Fruit fly (Drosophila melanogaster) whole organism, embryonic: ENCODE measurements around the gene Iru.

Source experiments
- Asciz ChIP-seq: fragments of 200-800 bp; sonication (Bioruptor generic); optimal IDR thresholded peaks from 2 replicates; lab custom pipeline; 2017; ENCODE audit warnings: missing biosample characterization, mild to moderate bottlenecking, missing genetic modification characterization, missing genetic modification reagents
- CG10321 ChIP-seq: fragments of 200-800 bp; sonication (Bioruptor generic); IDR thresholded peaks from 2 replicates; pipeline ENCODE4 v1.3.6; 2022; ENCODE audit warnings: missing biosample characterization, missing genetic modification characterization
- CG10431 ChIP-seq: fragments of 200-800 bp; sonication (Bioruptor generic); optimal IDR thresholded peaks from 3 replicates; lab custom pipeline; 2018; ENCODE audit warnings: missing biosample characterization, mild to moderate bottlenecking, missing genetic modification characterization
- CG14441 ChIP-seq: fragments of 200-800 bp; sonication (Bioruptor generic); IDR thresholded peaks from 2 replicates; pipeline ENCODE4 v1.3.6; 2022; ENCODE audit warnings: missing biosample characterization, missing genetic modification characterization
- CG1529 ChIP-seq: fragments of 200-800 bp; sonication (Bioruptor generic); optimal IDR thresholded peaks from 3 replicates; lab custom pipeline; 2018; ENCODE audit warnings: missing biosample characterization, missing genetic modification characterization
- CG17359 ChIP-seq: fragments of 200-800 bp; sonication (Bioruptor generic); optimal IDR thresholded peaks from 3 replicates; lab custom pipeline; 2018; ENCODE audit warnings: missing biosample characterization, mild to moderate bottlenecking, missing genetic modification characterization, moderate library complexity
- CG17361 ChIP-seq: fragments of 200-800 bp; sonication (Bioruptor generic); IDR thresholded peaks from 3 replicates; pipeline ENCODE4 v1.3.6; 2022; ENCODE audit warnings: missing biosample characterization, missing genetic modification characterization
- CG17802 ChIP-seq: fragments of 200-800 bp; sonication (Bioruptor generic); optimal IDR thresholded peaks from 2 replicates; lab custom pipeline; 2018; ENCODE audit warnings: missing biosample characterization, mild to moderate bottlenecking, missing genetic modification characterization, moderate library complexity
- CG3065 ChIP-seq: fragments of 200-800 bp; sonication (Bioruptor generic); optimal IDR thresholded peaks from 2 replicates; lab custom pipeline; 2016; ENCODE audit warnings: missing biosample characterization, missing genetic modification characterization
- CG31365 ChIP-seq: fragments of 200-800 bp; sonication (Bioruptor generic); optimal IDR thresholded peaks from 2 replicates; lab custom pipeline; 2018; ENCODE audit warnings: missing biosample characterization, mild to moderate bottlenecking, missing genetic modification characterization
- CG31441 ChIP-seq: fragments of 200-800 bp; sonication (Bioruptor generic); IDR thresholded peaks from 2 replicates; pipeline ENCODE4 v1.3.6; 2022; ENCODE audit warnings: missing biosample characterization, missing genetic modification characterization
- CG4424 ChIP-seq: fragments of 200-800 bp; sonication (Bioruptor generic); optimal IDR thresholded peaks from 3 replicates; lab custom pipeline; 2016; ENCODE audit warnings: missing biosample characterization, missing genetic modification characterization
- CG6272 ChIP-seq: fragments of 200-800 bp; sonication (Bioruptor generic); IDR thresholded peaks from 2 replicates; pipeline ENCODE4 v1.3.6; 2022; ENCODE audit warnings: missing biosample characterization, missing genetic modification characterization
- CG6689 ChIP-seq: fragments of 200-800 bp; sonication (Bioruptor generic); IDR thresholded peaks from 2 replicates; pipeline ENCODE4 v1.3.6; 2022; ENCODE audit warnings: missing biosample characterization, missing genetic modification characterization
- CG6791 ChIP-seq: fragments of 200-800 bp; sonication (Bioruptor generic); IDR thresholded peaks from 3 replicates; pipeline ENCODE4 v1.3.6; 2022; ENCODE audit warnings: missing biosample characterization, missing genetic modification characterization; ENCODE audit not compliant: partially characterized antibody
- CG7839 ChIP-seq: fragments of 200-800 bp; sonication (Bioruptor generic); optimal IDR thresholded peaks from 3 replicates; lab custom pipeline; 2018; ENCODE audit warnings: missing biosample characterization, mild to moderate bottlenecking, missing genetic modification characterization, moderate library complexity
- CG8388 ChIP-seq: fragments of 200-800 bp; sonication (Bioruptor generic); optimal IDR thresholded peaks from 2 replicates; lab custom pipeline; 2019; ENCODE audit warnings: missing biosample characterization, mild to moderate bottlenecking, missing genetic modification characterization, moderate library complexity
- CG8765 ChIP-seq: fragments of 200-800 bp; sonication (Bioruptor generic); IDR thresholded peaks from 2 replicates; pipeline ENCODE4 v1.3.6; 2022; ENCODE audit warnings: missing biosample characterization, missing genetic modification characterization
- CG8924 ChIP-seq: fragments of 200-800 bp; optimal IDR thresholded peaks from 3 replicates; lab custom pipeline; 2019; ENCODE audit warnings: missing biosample characterization, mild to moderate bottlenecking, missing genetic modification characterization, moderate library complexity
- Dref ChIP-seq: fragments of 200-800 bp; sonication (Bioruptor generic); IDR thresholded peaks from 2 replicates; pipeline ENCODE4 v1.3.6; 2022; ENCODE audit warnings: missing biosample characterization, missing genetic modification characterization
- E2f1 ChIP-seq: fragments of 200-800 bp; sonication (Bioruptor generic); IDR thresholded peaks from 2 replicates; pipeline ENCODE4 v1.3.6; 2022; ENCODE audit warnings: missing biosample characterization, missing genetic modification characterization
- Fer2 ChIP-seq: fragments of 200-800 bp; sonication (Bioruptor generic); optimal IDR thresholded peaks from 2 replicates; lab custom pipeline; 2018; ENCODE audit warnings: missing biosample characterization, mild to moderate bottlenecking, missing genetic modification characterization, moderate library complexity
- H2.0 ChIP-seq: fragments of 200-800 bp; sonication (Bioruptor generic); IDR thresholded peaks from 2 replicates; pipeline ENCODE4 v1.3.6; 2022; ENCODE audit warnings: missing biosample characterization, missing genetic modification characterization
- HLH3B ChIP-seq: fragments of 200-800 bp; sonication (Bioruptor generic); IDR thresholded peaks from 2 replicates; pipeline ENCODE4 v1.3.6; 2022; ENCODE audit warnings: missing biosample characterization, missing genetic modification characterization
- Jarid2 ChIP-seq: fragments of 200-800 bp; sonication (Bioruptor generic); optimal IDR thresholded peaks from 3 replicates; lab custom pipeline; 2017; ENCODE audit warnings: mild to moderate bottlenecking, missing biosample characterization, missing genetic modification reagents, missing genetic modification characterization
- Optix ChIP-seq: fragments of 200-800 bp; sonication (Bioruptor generic); IDR thresholded peaks from 3 replicates; pipeline ENCODE4 v1.3.6; 2022; ENCODE audit warnings: missing biosample characterization, missing genetic modification characterization
- PHDP ChIP-seq: fragments of 200-800 bp; sonication (Bioruptor generic); optimal IDR thresholded peaks from 3 replicates; lab custom pipeline; 2018; ENCODE audit warnings: missing biosample characterization, mild to moderate bottlenecking, missing genetic modification characterization, moderate library complexity
- chif ChIP-seq, 2 experiments: fragments of 200-800 bp; sonication (Bioruptor generic); optimal IDR thresholded peaks; 3 replicates each; lab custom pipeline; 2016; ENCODE audit warnings: missing biosample characterization in 2 of 2, missing genetic modification characterization in 2 of 2
- ci ChIP-seq: fragments of 200-800 bp; sonication (Bioruptor generic); IDR thresholded peaks from 3 replicates; pipeline ENCODE4 v1.3.6; 2022; ENCODE audit warnings: missing biosample characterization, missing genetic modification characterization
- dmrt99B ChIP-seq: fragments of 200-800 bp; sonication (Bioruptor generic); optimal IDR thresholded peaks from 2 replicates; lab custom pipeline; 2018; ENCODE audit warnings: missing biosample characterization, mild to moderate bottlenecking, missing genetic modification characterization, moderate library complexity
- fd96Cb ChIP-seq: fragments of 200-800 bp; sonication (Bioruptor generic); optimal IDR thresholded peaks from 2 replicates; lab custom pipeline; 2018; ENCODE audit warnings: missing biosample characterization, mild to moderate bottlenecking, missing genetic modification characterization, moderate library complexity
- fu2 ChIP-seq: fragments of 200-800 bp; sonication (Bioruptor generic); optimal IDR thresholded peaks from 2 replicates; lab custom pipeline; 2016; ENCODE audit warnings: missing biosample characterization, missing genetic modification characterization
- her ChIP-seq: fragments of 200-800 bp; sonication (Bioruptor generic); optimal IDR thresholded peaks from 2 replicates; lab custom pipeline; 2016; ENCODE audit warnings: missing biosample characterization, missing genetic modification characterization
- hkb ChIP-seq, 2 experiments: fragments of 200-800 bp in 1 of 2; fragments of >200 bp in 1 of 2; sonication (Bioruptor generic) in 1 of 2; IDR thresholded peaks in 1 of 2; optimal IDR thresholded peaks in 1 of 2; 2 replicates each; pipeline versions ENCODE4 v1.3.6 to Lab custom; 2017 to 2022; ENCODE audit warnings: missing biosample characterization in 1 of 2, missing genetic modification characterization in 1 of 2
- knrl ChIP-seq: fragments of 200-800 bp; sonication (Bioruptor generic); IDR thresholded peaks from 3 replicates; pipeline ENCODE4 v1.3.6; 2022; ENCODE audit warnings: missing biosample characterization, missing genetic modification characterization; ENCODE audit not compliant: partially characterized antibody
- luna ChIP-seq: fragments of 200-800 bp; sonication (Bioruptor generic); optimal IDR thresholded peaks from 2 replicates; lab custom pipeline; 2016; ENCODE audit warnings: missing biosample characterization, missing genetic modification characterization
- oc ChIP-seq: fragments of 200-800 bp; sonication (Bioruptor generic); optimal IDR thresholded peaks from 2 replicates; lab custom pipeline; 2018; ENCODE audit warnings: missing biosample characterization, mild to moderate bottlenecking, missing genetic modification characterization, moderate library complexity
- org-1 ChIP-seq: fragments of 200-800 bp; sonication (Bioruptor generic); optimal IDR thresholded peaks from 2 replicates; lab custom pipeline; 2017; ENCODE audit warnings: missing biosample characterization, missing genetic modification characterization
- pan ChIP-seq, 4 experiments: fragments of >200 bp in 3 of 4; fragments of 200-800 bp in 1 of 4; sonication (Bioruptor generic) in 1 of 4; optimal IDR thresholded peaks in 3 of 4; IDR thresholded peaks in 1 of 4; 2 replicates each; pipeline versions ENCODE4 v1.3.6 to Lab custom; 2017 to 2022; ENCODE audit warnings: missing biosample characterization in 2 of 4, missing genetic modification characterization in 2 of 4, mixed read lengths in 1 of 4
- pb ChIP-seq: fragments of 200-800 bp; sonication (Bioruptor generic); optimal IDR thresholded peaks from 3 replicates; lab custom pipeline; 2016; ENCODE audit warnings: missing biosample characterization, missing genetic modification characterization
- pzg ChIP-seq: fragments of 200-800 bp; sonication (Bioruptor generic); optimal IDR thresholded peaks from 3 replicates; lab custom pipeline; 2018; ENCODE audit warnings: missing biosample characterization, mild to moderate bottlenecking, missing genetic modification characterization, moderate library complexity
- row ChIP-seq: fragments of 200-800 bp; sonication (Bioruptor generic); IDR thresholded peaks from 3 replicates; pipeline ENCODE4 v1.3.6; 2022; ENCODE audit warnings: missing biosample characterization, missing genetic modification characterization
- trem ChIP-seq: fragments of 200-800 bp; optimal IDR thresholded peaks from 3 replicates; lab custom pipeline; 2019; ENCODE audit warnings: missing biosample characterization, mild to moderate bottlenecking, missing genetic modification characterization, moderate library complexity
- unpg ChIP-seq: fragments of 200-800 bp; sonication (Bioruptor generic); optimal IDR thresholded peaks from 3 replicates; lab custom pipeline; 2018; ENCODE audit warnings: missing biosample characterization, mild to moderate bottlenecking, missing genetic modification characterization, moderate library complexity

Iru gene

DNA sequence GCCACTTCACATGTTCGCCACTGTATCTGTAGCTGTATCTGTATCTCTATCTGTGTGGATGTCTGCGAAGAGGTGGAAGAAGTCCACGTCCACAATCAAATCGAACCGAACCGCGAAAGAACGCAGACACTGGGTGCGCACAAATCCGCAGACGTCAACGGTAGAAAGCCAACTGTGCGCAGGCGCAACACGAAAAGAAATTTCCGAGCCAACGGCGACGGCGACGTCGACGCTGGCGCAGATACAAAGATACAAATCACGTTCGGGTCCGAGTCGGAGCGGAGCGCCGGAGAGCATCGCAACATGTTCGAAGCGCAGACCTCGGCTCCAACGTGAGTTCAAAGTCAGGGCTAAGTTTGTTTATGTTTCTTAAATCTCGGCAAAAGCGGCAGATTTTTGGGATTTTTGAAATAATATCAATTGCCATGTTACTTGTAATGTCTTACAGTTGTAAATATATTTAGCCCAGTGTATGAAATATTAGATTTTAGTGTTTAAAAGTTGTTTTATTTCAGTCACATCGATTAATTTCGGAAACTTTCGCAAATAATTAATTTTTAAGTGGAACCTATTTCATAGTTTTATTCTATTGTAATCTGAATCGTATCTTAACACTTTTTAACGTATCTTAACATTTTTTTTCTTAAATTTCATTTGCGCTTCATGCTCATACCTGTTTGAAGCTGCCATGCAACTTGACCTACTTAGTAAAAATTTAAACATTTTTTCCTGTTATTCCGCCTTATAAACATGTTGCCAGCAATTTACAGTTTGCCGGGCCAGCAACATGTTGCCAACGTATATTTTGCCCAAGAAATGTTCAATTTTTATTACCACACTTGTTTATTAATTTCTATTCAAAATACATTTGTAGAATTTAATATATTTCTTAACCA lies 43.1 kb upstream of the Iru start, which contains the start of gene ich (continued):
- no peak for TF ChIP-seq pb (GFP tag; lab: Kevin White, UChicago)
- TF ChIP-seq her (GFP tag; lab: Kevin White, UChicago), result no peak
- TF ChIP-seq Optix (GFP tag; lab: Robert Waterston, UW), result no peak
- no peak for TF ChIP-seq chif (GFP tag; optimal IDR thresholded peaks at IDR 0.05; lab: Kevin White, UChicago)
- no peak for TF ChIP-seq luna (GFP tag; lab: Kevin White, UChicago)
- 0 out of 3 replicates have a peak, but pooled peaks have one; percentile 26 for TF ChIP-seq CG6791 (GFP tag; lab: Robert Waterston, UW)
- no peak for TF ChIP-seq CG10321 (GFP tag; lab: Robert Waterston, UW)
- TF ChIP-seq Jarid2 (GFP tag; lab: Kevin White, UChicago), result peak; percentile 87
- TF ChIP-seq ci (GFP tag; lab: Robert Waterston, UW), result peak; percentile 27; the same call in 1 of the 3 replicates
- no peak for TF ChIP-seq CG17802 (tag; lab: Kevin White, UChicago)
- no peak for TF ChIP-seq CG31365 (tag; lab: Kevin White, UChicago)
- TF ChIP-seq CG17361 (GFP tag; lab: Robert Waterston, UW), result no peak
- no peak for TF ChIP-seq Dref

DNA sequence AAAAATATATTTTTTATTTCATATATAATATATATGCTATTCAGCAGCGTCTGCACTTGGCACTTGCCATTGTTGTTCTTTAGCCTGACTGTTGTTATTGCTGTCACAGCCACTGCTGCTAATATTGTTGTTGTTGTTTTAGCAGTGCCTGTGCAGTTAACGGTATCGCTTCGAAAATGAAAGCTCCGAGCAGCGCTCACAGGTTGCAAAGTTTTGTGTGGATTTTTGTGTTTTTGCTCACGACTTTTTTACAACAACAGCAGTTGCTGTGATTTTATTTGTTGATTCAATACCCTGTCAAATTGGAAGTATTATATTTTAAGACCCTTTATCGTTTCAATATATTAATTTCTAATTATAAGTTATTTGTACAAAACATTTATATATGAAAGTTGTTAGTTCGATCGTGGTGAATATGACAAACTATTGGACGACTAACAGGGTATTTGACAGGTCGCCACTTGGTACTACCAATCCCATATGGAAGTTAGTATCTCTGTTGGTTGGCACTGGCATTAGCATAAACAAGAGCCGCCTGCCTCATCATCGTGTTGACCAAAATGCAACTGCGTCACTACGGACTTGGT lies 42.4 kb upstream of the Iru start:
- no peak for TF ChIP-seq pzg (GFP tag; lab: Kevin White, UChicago)
- TF ChIP-seq CG14441 (GFP tag; lab: Robert Waterston, UW), result 0 out of 2 replicates have a peak, but pooled peaks have one; percentile 22
- TF ChIP-seq E2f1, result 0 out of 2 replicates have a peak, but pooled peaks have one; percentile 8
- TF ChIP-seq CG4424 (GFP tag; lab: Kevin White, UChicago), result no peak
- TF ChIP-seq HLH3B (GFP tag; lab: Robert Waterston, UW), result peak; percentile 65
- TF ChIP-seq CG6689 (GFP tag; lab: Robert Waterston, UW), result 0 out of 2 replicates have a peak, but pooled peaks have one; percentile 19
- no peak for TF ChIP-seq org-1 (GFP tag; lab: Kevin White, UChicago)
- peak; percentile 40; the same call in 1 of the 2 replicates for TF ChIP-seq H2.0 (GFP tag; lab: Robert Waterston, UW)
- no peak for TF ChIP-seq CG6272 (GFP tag; lab: Robert Waterston, UW)
- TF ChIP-seq CG3065, result no peak
- TF ChIP-seq CG1529 (GFP tag; lab: Kevin White, UChicago), result peak; percentile 20
- TF ChIP-seq fu2 (GFP tag; lab: Kevin White, UChicago), result no peak
- TF ChIP-seq CG17359 (tag; lab: Kevin White, UChicago), result peak; percentile 75
- no peak for TF ChIP-seq Fer2
- TF ChIP-seq PHDP (tag; lab: Kevin White, UChicago), result peak; percentile 39
- TF ChIP-seq row (GFP tag; lab: Robert Waterston, UW), result peak; percentile 51; the same call in 2 of the 3 replicates
- TF ChIP-seq hkb (optimal IDR thresholded peaks at IDR 0.05; lab: Kevin White, UChicago), result no peak
- 0 out of 2 replicates have a peak, but pooled peaks have one; percentile 25 for TF ChIP-seq hkb (GFP tag; IDR thresholded peaks at IDR 0.05; lab: Robert Waterston, UW)
- TF ChIP-seq CG8388, result peak; percentile 44
- no peak for TF ChIP-seq pan (optimal IDR thresholded peaks at IDR 0.05; lab: Kevin White, UChicago)
- peak in 1 of 2 experiments; percentile 67 for TF ChIP-seq pan (GFP tag; optimal IDR thresholded peaks at IDR 0.05 in 1 of 2, IDR thresholded peaks at IDR 0.05 in 1 of 2)
- peak; percentile 51 for TF ChIP-seq Asciz
- peak; percentile 64 for TF ChIP-seq oc
- no peak for TF ChIP-seq CG10431
- no peak for TF ChIP-seq knrl (GFP tag; lab: Robert Waterston, UW)
- peak; percentile 85 for TF ChIP-seq ci (GFP tag; lab: Robert Waterston, UW)
- TF ChIP-seq CG7839 (tag; lab: Kevin White, UChicago), result peak; percentile 48
- peak; percentile 46; the same call in 1 of the 3 replicates for TF ChIP-seq CG17361 (GFP tag; lab: Robert Waterston, UW)
- TF ChIP-seq fd96Cb, result peak; percentile 51
- TF ChIP-seq CG31441, result peak; percentile 73
- TF ChIP-seq CG8765, result no peak
- no peak for TF ChIP-seq trem
- peak; percentile 58 for TF ChIP-seq unpg
- TF ChIP-seq CG8924 (tag; lab: Kevin White, UChicago), result peak; percentile 35
- peak; percentile 76 for TF ChIP-seq dmrt99B (tag; lab: Kevin White, UChicago)
